Worm (Caenorhabditis elegans) whole organism, L1 larva: ENCODE results near the gene smc-3.

Source experiments
- Y116A8C.19 ChIP-seq: sonication (generic microtip); optimal IDR thresholded peaks from 2 replicates; lab custom pipeline; 2016; ENCODE audit warnings: missing compliant biosample characterization, missing genetic modification characterization, borderline replicate concordance
- aha-1 ChIP-seq: fragments of 150-350 bp; optimal IDR thresholded peaks from 2 replicates; lab custom pipeline; 2014; ENCODE audit warnings: missing biosample characterization, missing genetic modification characterization
- aly-2 ChIP-seq: fragments of 150-350 bp; optimal IDR thresholded peaks from 2 replicates; lab custom pipeline; 2014; ENCODE audit warnings: missing biosample characterization, missing genetic modification characterization
- ces-1 ChIP-seq: fragments of 150-350 bp; optimal IDR thresholded peaks from 2 replicates; lab custom pipeline; 2014; ENCODE audit warnings: missing biosample characterization, missing genetic modification reagents, missing genetic modification characterization
- dpl-1 ChIP-seq, 3 experiments: fragments of 150-350 bp in 2 of 3; sonication (generic microtip) in 1 of 3; optimal IDR thresholded peaks; 2 replicates each; lab custom pipeline; 2014 to 2017; ENCODE audit warnings: missing biosample characterization in 3 of 3, missing genetic modification characterization in 3 of 3, missing genetic modification reagents in 3 of 3
- dsc-1 ChIP-seq: sonication (generic microtip); optimal IDR thresholded peaks from 2 replicates; lab custom pipeline; 2016; ENCODE audit warnings: mild to moderate bottlenecking, missing genetic modification characterization, missing compliant biosample characterization
- efl-1 ChIP-seq, 4 experiments: fragments of 150-350 bp; optimal IDR thresholded peaks in 3 of 4; peaks in 1 of 4; 1 replicate in 1 of 4; 2 replicates in 3 of 4; lab custom pipeline; 2014; ENCODE audit warnings: missing biosample characterization in 2 of 4, missing genetic modification characterization in 2 of 4, missing genetic modification reagents in 2 of 4
- efl-3 ChIP-seq: fragments of 200-800 bp; sonication (Bioruptor generic); optimal IDR thresholded peaks from 2 replicates; lab custom pipeline; 2018; ENCODE audit warnings: mild to moderate bottlenecking, missing genetic modification characterization, missing compliant biosample characterization
- elt-2 ChIP-seq: sonication (generic microtip); optimal IDR thresholded peaks from 2 replicates; lab custom pipeline; 2016; ENCODE audit warnings: missing genetic modification characterization, mild to moderate bottlenecking, inconsistent platforms, missing compliant biosample characterization, missing genetic modification reagents
- elt-3 ChIP-seq, 6 experiments: fragments of 150-350 bp in 1 of 6; sonication (generic microtip); optimal IDR thresholded peaks; 2 replicates each; lab custom pipeline; 2017 to 2018; ENCODE audit warnings: missing biosample characterization in 6 of 6, missing genetic modification characterization in 6 of 6, inconsistent platforms in 1 of 6
- ets-5 ChIP-seq: fragments of 200-800 bp; sonication (Bioruptor generic); IDR thresholded peaks from 2 replicates; pipeline ENCODE4 v1.3.6; 2022; ENCODE audit warnings: missing genetic modification characterization, missing compliant biosample characterization
- fkh-4 ChIP-seq: sonication (generic microtip); optimal IDR thresholded peaks from 2 replicates; lab custom pipeline; 2016; ENCODE audit warnings: missing compliant biosample characterization, missing genetic modification characterization, borderline replicate concordance
- fkh-8 ChIP-seq: sonication (generic microtip); optimal IDR thresholded peaks from 2 replicates; lab custom pipeline; 2016; ENCODE audit warnings: mild to moderate bottlenecking, missing genetic modification characterization, missing compliant biosample characterization
- grh-1 ChIP-seq: fragments of 200-800 bp; sonication (Bioruptor generic); IDR thresholded peaks from 2 replicates; pipeline ENCODE4 v1.3.6; 2022; ENCODE audit warnings: missing genetic modification reagents, missing genetic modification characterization, missing compliant biosample characterization
- hlh-4 ChIP-seq: sonication (generic microtip); optimal IDR thresholded peaks from 2 replicates; lab custom pipeline; 2016; ENCODE audit warnings: mild to moderate bottlenecking, missing genetic modification characterization, missing compliant biosample characterization
- hpl-2 ChIP-seq: fragments of 150-350 bp; optimal IDR thresholded peaks from 2 replicates; lab custom pipeline; 2014; ENCODE audit warnings: missing biosample characterization, missing genetic modification reagents, missing genetic modification characterization
- irx-1 ChIP-seq: sonication (generic microtip); optimal IDR thresholded peaks from 2 replicates; lab custom pipeline; 2016; ENCODE audit warnings: missing genetic modification characterization, missing compliant biosample characterization
- isw-1 ChIP-seq: fragments of 200-800 bp; sonication (Bioruptor generic); IDR thresholded peaks from 2 replicates; pipeline ENCODE4 v1.3.6; 2022; ENCODE audit warnings: missing genetic modification characterization, missing compliant biosample characterization
- jun-1 ChIP-seq: fragments of 150-350 bp; optimal IDR thresholded peaks from 2 replicates; lab custom pipeline; 2014; ENCODE audit warnings: missing biosample characterization, missing genetic modification reagents, missing genetic modification characterization
- lin-13 ChIP-seq: fragments of 150-350 bp; optimal IDR thresholded peaks from 2 replicates; lab custom pipeline; 2014; ENCODE audit warnings: missing biosample characterization, missing genetic modification reagents, missing genetic modification characterization
- lin-14 ChIP-seq: fragments of 200-800 bp; sonication (Bioruptor generic); optimal IDR thresholded peaks from 2 replicates; lab custom pipeline; 2018; ENCODE audit warnings: mild to moderate bottlenecking, missing genetic modification characterization, moderate library complexity, missing compliant biosample characterization
- lin-15B ChIP-seq: fragments of 150-350 bp; sonication (generic microtip); optimal IDR thresholded peaks from 3 replicates; lab custom pipeline; 2014; ENCODE audit warnings: missing biosample characterization, missing genetic modification characterization
- lsy-2 ChIP-seq, 2 experiments: fragments of 150-350 bp; optimal IDR thresholded peaks; 2 replicates each; lab custom pipeline; 2014; ENCODE audit warnings: missing biosample characterization in 2 of 2, missing genetic modification characterization in 2 of 2
- mab-9 ChIP-seq: fragments of 200-800 bp; sonication (Bioruptor generic); IDR thresholded peaks from 2 replicates; pipeline ENCODE4 v1.3.6; 2022; ENCODE audit warnings: missing genetic modification reagents, missing genetic modification characterization, missing compliant biosample characterization
- nhr-12 ChIP-seq: sonication (generic microtip); optimal IDR thresholded peaks from 2 replicates; lab custom pipeline; 2017; ENCODE audit warnings: missing biosample characterization, missing genetic modification characterization
- nhr-237 ChIP-seq: fragments of 150-350 bp; optimal IDR thresholded peaks from 2 replicates; lab custom pipeline; 2014; ENCODE audit warnings: missing biosample characterization, missing genetic modification characterization
- nhr-47 ChIP-seq: sonication (generic microtip); optimal IDR thresholded peaks from 2 replicates; lab custom pipeline; 2016; ENCODE audit warnings: mild to moderate bottlenecking, missing genetic modification characterization, moderate library complexity, missing compliant biosample characterization
- nhr-84 ChIP-seq: sonication (generic microtip); optimal IDR thresholded peaks from 2 replicates; lab custom pipeline; 2017; ENCODE audit warnings: missing biosample characterization, missing genetic modification characterization
- nhr-85 ChIP-seq: sonication (generic microtip); peaks from one replicate; lab custom pipeline; 2016; ENCODE audit warnings: missing genetic modification characterization, inconsistent platforms, missing compliant biosample characterization
- nhr-90 ChIP-seq: sonication (generic microtip); optimal IDR thresholded peaks from 2 replicates; lab custom pipeline; 2016; ENCODE audit warnings: mild to moderate bottlenecking, missing genetic modification characterization, missing compliant biosample characterization; ENCODE audit not compliant: poor library complexity
- pax-3 ChIP-seq: fragments of 200-800 bp; sonication (Bioruptor generic); optimal IDR thresholded peaks from 2 replicates; lab custom pipeline; 2018; ENCODE audit warnings: mild to moderate bottlenecking, missing genetic modification characterization, moderate library complexity, missing compliant biosample characterization
- snu-23 ChIP-seq: sonication (generic microtip); optimal IDR thresholded peaks from 2 replicates; lab custom pipeline; 2016; ENCODE audit warnings: missing genetic modification characterization, missing compliant biosample characterization
- sptf-1 ChIP-seq: fragments of 150-350 bp; optimal IDR thresholded peaks from 2 replicates; lab custom pipeline; 2014; ENCODE audit warnings: missing biosample characterization, missing genetic modification characterization
- swsn-7 ChIP-seq: sonication (generic microtip); optimal IDR thresholded peaks from 2 replicates; lab custom pipeline; 2016; ENCODE audit warnings: missing genetic modification characterization, missing compliant biosample characterization
- tbx-2 ChIP-seq: sonication (generic microtip); optimal IDR thresholded peaks from 2 replicates; lab custom pipeline; 2016; ENCODE audit warnings: missing genetic modification characterization, missing compliant biosample characterization
- unc-130 ChIP-seq: fragments of 150-350 bp; optimal IDR thresholded peaks from 2 replicates; lab custom pipeline; 2017; ENCODE audit warnings: missing biosample characterization, missing genetic modification characterization, inconsistent platforms
- unc-98 ChIP-seq: fragments of 200-800 bp; sonication (Bioruptor generic); IDR thresholded peaks from 2 replicates; pipeline ENCODE4 v1.3.6; 2022; ENCODE audit warnings: missing genetic modification characterization, missing compliant biosample characterization
- vab-15 ChIP-seq: sonication (generic microtip); optimal IDR thresholded peaks from 2 replicates; lab custom pipeline; 2017; ENCODE audit warnings: missing genotype, mild to moderate bottlenecking, missing genetic modification characterization, missing compliant biosample characterization
- zag-1 ChIP-seq: fragments of 150-350 bp; optimal IDR thresholded peaks from 2 replicates; lab custom pipeline; 2014; ENCODE audit warnings: missing biosample characterization, missing genetic modification characterization
- ztf-11 ChIP-seq, 2 experiments: sonication (generic microtip); optimal IDR thresholded peaks; 2 replicates each; lab custom pipeline; 2016 to 2017; ENCODE audit warnings: missing genetic modification characterization in 2 of 2, missing biosample characterization in 1 of 2, missing compliant biosample characterization in 1 of 2
- ztf-4 ChIP-seq: fragments of 150-350 bp; optimal IDR thresholded peaks from 2 replicates; lab custom pipeline; 2014; ENCODE audit warnings: missing biosample characterization, missing genetic modification characterization

The smc-3 gene

DNA sequence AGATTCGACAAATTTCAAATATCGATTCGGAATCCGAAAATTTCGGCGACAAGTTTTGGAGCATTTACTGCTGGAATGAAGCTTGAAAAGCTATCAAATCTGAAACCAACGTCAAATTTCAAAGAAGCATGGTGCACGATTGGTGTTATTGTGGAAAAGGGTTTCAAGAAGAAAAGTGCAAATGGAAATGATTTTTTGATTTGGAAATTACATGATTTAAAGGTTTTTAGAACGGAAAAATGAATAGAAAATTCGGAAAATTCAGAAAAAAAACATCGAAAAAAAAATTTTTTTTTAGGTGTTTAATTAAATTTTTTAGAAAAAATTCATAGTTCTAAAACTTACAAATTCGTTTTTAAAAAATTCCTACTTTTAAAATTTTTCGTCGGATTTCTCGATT, 27.4 kb downstream of the smc-3 start, which contains the start of gene teg-1:
TSS of gene teg-1 (minus strand) at position 101 of the 400 bp plus-strand sequence.
- TF ChIP-seq nhr-90 (no peak), fkh-8 (tag; lab: Kevin White, UChicago) (no peak), zag-1 (tag; lab: Kevin White, UChicago) (no peak), efl-1 (optimal IDR thresholded peaks at IDR 0.05; lab: Kevin White, UChicago) (no peak), efl-1 (GFP tag; optimal IDR thresholded peaks at IDR 0.05 in 1 of 2; lab: Kevin White, UChicago) (peak in 1 of 2 experiments; percentile 62), aha-1 (tag; lab: Kevin White, UChicago) (no peak)

- no peak for TF ChIP-seq efl-1 (optimal IDR thresholded peaks at IDR 0.05; lab: Kevin White, UChicago)
- peak in 1 of 2 experiments; percentile 64 for TF ChIP-seq efl-1 (GFP tag; optimal IDR thresholded peaks at IDR 0.05 in 1 of 2; lab: Kevin White, UChicago)
- no peak for TF ChIP-seq snu-23 (GFP tag; lab: Kevin White, UChicago)
- 0 out of 2 replicates have a peak, but pooled peaks have one; percentile 7 for TF ChIP-seq grh-1 (GFP tag; lab: Robert Waterston, UW)
- no peak for TF ChIP-seq dpl-1 (GFP tag; optimal IDR thresholded peaks at IDR 0.05; lab: Kevin White, UChicago)
- no peak for TF ChIP-seq nhr-237
- 0 out of 2 replicates have a peak, but pooled peaks have one; percentile 18 for TF ChIP-seq mab-9 (GFP tag; lab: Robert Waterston, UW)
- TF ChIP-seq aly-2, result no peak
- TF ChIP-seq ces-1, result no peak
- peak; percentile 12 for TF ChIP-seq nhr-85 (tag; lab: Kevin White, UChicago)
- TF ChIP-seq ets-5 (GFP tag; lab: Robert Waterston, UW), result no peak
- no peak for TF ChIP-seq Y116A8C.19
- no peak for TF ChIP-seq hlh-4 (tag; lab: Kevin White, UChicago)
- TF ChIP-seq dsc-1 (tag; lab: Kevin White, UChicago), result no peak
- TF ChIP-seq isw-1, result no peak
- no peak for TF ChIP-seq nhr-47 (tag; lab: Kevin White, UChicago)
- no peak for TF ChIP-seq fkh-4 (tag; lab: Kevin White, UChicago)
- no peak for TF ChIP-seq ztf-11 (tag; optimal IDR thresholded peaks at IDR 0.05; lab: Kevin White, UChicago)
- TF ChIP-seq lin-14 (GFP tag; lab: Kevin White, UChicago), result no peak
- TF ChIP-seq jun-1 (tag; lab: Kevin White, UChicago), result no peak
- TF ChIP-seq unc-130 (tag; lab: Kevin White, UChicago), result no peak
- TF ChIP-seq tbx-2 (tag; lab: Kevin White, UChicago), result no peak
- TF ChIP-seq lin-15B, result no peak
- no peak for TF ChIP-seq hpl-2 (GFP tag; lab: Kevin White, UChicago)
- TF ChIP-seq irx-1 (tag; lab: Kevin White, UChicago), result no peak
- TF ChIP-seq efl-3, result no peak
Observed at ce11 chrIII:11324093-11324492, 33.4 kb downstream of the smc-3 start.

ce11 chrIII:11332306-11332705, 41.6 kb downstream of the smc-3 start:
- no peak for TF ChIP-seq pax-3
- TF ChIP-seq sptf-1, result no peak
- TF ChIP-seq elt-2 (tag; lab: Kevin White, UChicago), result no peak
- no peak for TF ChIP-seq efl-1 (optimal IDR thresholded peaks at IDR 0.05; lab: Kevin White, UChicago)
- no peak for TF ChIP-seq efl-1 (GFP tag; optimal IDR thresholded peaks at IDR 0.05 in 1 of 2; lab: Kevin White, UChicago)
- no peak for TF ChIP-seq aha-1 (tag; lab: Kevin White, UChicago)
- no peak for TF ChIP-seq swsn-7 (tag; lab: Kevin White, UChicago)
- TF ChIP-seq vab-15 (tag; lab: Kevin White, UChicago), result no peak
- TF ChIP-seq Y116A8C.19, result no peak
- no peak for TF ChIP-seq nhr-84
- no peak for TF ChIP-seq lin-13 (GFP tag; lab: Kevin White, UChicago)
- no peak for TF ChIP-seq isw-1
- TF ChIP-seq nhr-12 (tag; lab: Kevin White, UChicago), result no peak
- TF ChIP-seq ztf-11 (tag; optimal IDR thresholded peaks at IDR 0.05; lab: Kevin White, UChicago), result no peak
- no peak for TF ChIP-seq elt-3 (tag; optimal IDR thresholded peaks at IDR 0.05; lab: Kevin White, UChicago)
- no peak for TF ChIP-seq ztf-4
- TF ChIP-seq unc-98 (GFP tag; lab: Robert Waterston, UW), result no peak
- no peak for TF ChIP-seq lsy-2 (tag; optimal IDR thresholded peaks at IDR 0.05; lab: Kevin White, UChicago)
